Worm (Caenorhabditis elegans) whole organism, early embryonic: ENCODE results near the gene C25E10.8.

ENCODE experiments used
- F13C5.2 ChIP-seq: sonication (generic microtip); optimal IDR thresholded peaks from 2 replicates; lab custom pipeline; 2017; ENCODE audit warnings: mild to moderate bottlenecking, missing genetic modification characterization, inconsistent platforms, missing compliant biosample characterization
- ama-1 ChIP-seq: fragments of 150-350 bp; optimal IDR thresholded peaks from 2 replicates; lab custom pipeline; 2014
- ceh-13 ChIP-seq: fragments of 200-800 bp; sonication (Bioruptor generic); optimal IDR thresholded peaks from 2 replicates; lab custom pipeline; 2018; ENCODE audit warnings: mild to moderate bottlenecking, missing genetic modification characterization, missing compliant biosample characterization
- pes-1 ChIP-seq: fragments of 200-800 bp; sonication (Bioruptor generic); IDR thresholded peaks from 2 replicates; pipeline ENCODE4 v1.3.6; 2022; ENCODE audit warnings: missing genetic modification reagents, missing genetic modification characterization, missing compliant biosample characterization
- tbx-37 ChIP-seq: fragments of 200-800 bp; sonication (Bioruptor generic); conservative IDR thresholded peaks from 2 replicates; pipeline ENCODE4 v1.3.6; 2022; ENCODE audit warnings: missing genetic modification reagents, missing genetic modification characterization, missing compliant biosample characterization

DNA sequence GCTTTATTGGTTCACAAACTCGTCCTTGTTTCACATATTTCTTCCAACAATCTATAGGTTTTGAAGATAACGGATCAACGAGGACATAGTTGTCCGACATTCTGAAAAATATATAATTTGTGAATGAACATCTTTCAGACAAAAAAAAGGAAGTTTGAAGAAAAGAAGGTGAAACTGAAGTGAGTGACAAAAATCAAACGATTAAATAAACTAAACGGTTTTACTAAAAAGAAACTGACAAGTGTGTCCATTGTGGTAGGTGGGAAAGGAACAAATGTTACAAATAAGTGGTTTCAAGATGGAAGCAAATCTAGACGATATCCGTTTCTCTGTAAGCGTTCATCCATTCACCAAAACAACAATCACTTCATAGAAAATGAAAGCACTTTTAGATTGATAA lies 8.5 kb upstream of the C25E10.8 start, which contains the start of gene C25E10.12:
- TF ChIP-seq tbx-37 (GFP tag; lab: Robert Waterston, UW), result no peak
- TF ChIP-seq ama-1 (lab: Kevin White, UChicago), result no peak
- TF ChIP-seq ceh-13 (GFP tag; lab: Kevin White, UChicago), result no peak
- TF ChIP-seq pes-1 (GFP tag; lab: Robert Waterston, UW), result no peak
- no peak for TF ChIP-seq F13C5.2 (tag; lab: Kevin White, UChicago)
